Fruit fly (Drosophila melanogaster) whole organism, pupa: ENCODE measurements around the gene CG13358.
A peak's percentile ranks its signal among the peaks of the same experiment; 100 is the strongest.

Experiments used
- CG10348 ChIP-seq: fragments of 200-800 bp; sonication (Bioruptor generic); IDR thresholded peaks from 2 replicates; pipeline ENCODE4 v1.3.6; 2022; ENCODE audit warnings: missing biosample characterization, missing genetic modification characterization
- CG12605 ChIP-seq: fragments of 200-800 bp; sonication (Bioruptor generic); IDR thresholded peaks from 2 replicates; pipeline ENCODE4 v1.3.6; 2022; ENCODE audit warnings: missing biosample characterization, missing genetic modification characterization
- CG13204 ChIP-seq: fragments of 200-800 bp; sonication (Bioruptor generic); optimal IDR thresholded peaks from 2 replicates; lab custom pipeline; 2018; ENCODE audit warnings: missing biosample characterization, mild to moderate bottlenecking, missing genetic modification characterization, moderate library complexity
- CG14655 ChIP-seq: fragments of 200-800 bp; sonication (Bioruptor generic); optimal IDR thresholded peaks from 3 replicates; lab custom pipeline; 2017; ENCODE audit warnings: mild to moderate bottlenecking, missing biosample characterization, missing genetic modification reagents, missing genetic modification characterization
- CG15710 ChIP-seq: fragments of 200-800 bp; sonication (Bioruptor generic); optimal IDR thresholded peaks from 2 replicates; lab custom pipeline; 2018; ENCODE audit warnings: missing biosample characterization, mild to moderate bottlenecking, missing genetic modification characterization, moderate library complexity
- CG17806 ChIP-seq: fragments of 200-800 bp; sonication (Bioruptor generic); optimal IDR thresholded peaks from 2 replicates; lab custom pipeline; 2018; ENCODE audit warnings: missing biosample characterization, mild to moderate bottlenecking, missing genetic modification characterization, moderate library complexity
- CG32121 ChIP-seq: fragments of 200-800 bp; sonication (Bioruptor generic); IDR thresholded peaks from 2 replicates; pipeline ENCODE4 v1.3.6; 2022; ENCODE audit warnings: missing biosample characterization, missing genetic modification characterization
- CG34367 ChIP-seq: fragments of 200-800 bp; sonication (Bioruptor generic); optimal IDR thresholded peaks from 2 replicates; lab custom pipeline; 2018; ENCODE audit warnings: missing biosample characterization, mild to moderate bottlenecking, missing genetic modification characterization
- CG4496 ChIP-seq: fragments of 200-800 bp; sonication (Bioruptor generic); IDR thresholded peaks from 3 replicates; pipeline ENCODE4 v1.3.6; 2022; ENCODE audit warnings: missing biosample characterization, missing genetic modification characterization
- CG8159 ChIP-seq: fragments of 200-800 bp; sonication (Bioruptor generic); optimal IDR thresholded peaks from 3 replicates; lab custom pipeline; 2018; ENCODE audit warnings: missing biosample characterization, mild to moderate bottlenecking, missing genetic modification characterization, moderate library complexity
- CG8301 ChIP-seq: fragments of 200-800 bp; sonication (Bioruptor generic); optimal IDR thresholded peaks from 2 replicates; lab custom pipeline; 2018; ENCODE audit warnings: missing biosample characterization, mild to moderate bottlenecking, missing genetic modification characterization
- CG9948 ChIP-seq: fragments of 200-800 bp; sonication (Bioruptor generic); optimal IDR thresholded peaks from 2 replicates; lab custom pipeline; 2018; ENCODE audit warnings: missing biosample characterization, mild to moderate bottlenecking, missing genetic modification characterization, moderate library complexity
- D1 ChIP-seq: fragments of 200-800 bp; sonication (Bioruptor generic); optimal IDR thresholded peaks from 2 replicates; lab custom pipeline; 2018; ENCODE audit warnings: missing biosample characterization, mild to moderate bottlenecking, missing genetic modification characterization, moderate library complexity
- EcR ChIP-seq: fragments of 200-800 bp; sonication (Bioruptor generic); optimal IDR thresholded peaks from 3 replicates; lab custom pipeline; 2019; ENCODE audit warnings: missing biosample characterization, missing genetic modification characterization, mild to moderate bottlenecking, moderate library complexity, missing genetic modification reagents
- Ets98B ChIP-seq: fragments of 200-800 bp; sonication (Bioruptor generic); IDR thresholded peaks from 2 replicates; pipeline ENCODE4 v1.3.6; 2022; ENCODE audit warnings: missing biosample characterization, missing genetic modification characterization
- Pif1A ChIP-seq: fragments of 200-800 bp; sonication (Bioruptor generic); optimal IDR thresholded peaks from 3 replicates; lab custom pipeline; 2016; ENCODE audit warnings: missing biosample characterization, missing genetic modification characterization
- Pif1B ChIP-seq: fragments of 200-800 bp; sonication (Bioruptor generic); optimal IDR thresholded peaks from 3 replicates; lab custom pipeline; 2016; ENCODE audit warnings: missing biosample characterization, missing genetic modification characterization
- Snoo ChIP-seq: fragments of 200-800 bp; sonication (Bioruptor generic); optimal IDR thresholded peaks from 3 replicates; lab custom pipeline; 2017; ENCODE audit warnings: missing biosample characterization, mild to moderate bottlenecking, missing genetic modification characterization, inconsistent platforms
- fd96Ca ChIP-seq: fragments of 200-800 bp; sonication (Bioruptor generic); IDR thresholded peaks from 3 replicates; pipeline ENCODE4 v1.3.6; 2022; ENCODE audit warnings: missing biosample characterization, missing genetic modification characterization
- gl ChIP-seq: fragments of 200-800 bp; sonication (Bioruptor generic); optimal IDR thresholded peaks from 2 replicates; lab custom pipeline; 2018; ENCODE audit warnings: missing biosample characterization, mild to moderate bottlenecking, missing genetic modification characterization
- rn ChIP-seq: fragments of 200-800 bp; sonication (Bioruptor generic); IDR thresholded peaks from 2 replicates; pipeline ENCODE4 v1.3.6; 2022; ENCODE audit warnings: missing biosample characterization, missing genetic modification characterization

CG13358 gene

DNA sequence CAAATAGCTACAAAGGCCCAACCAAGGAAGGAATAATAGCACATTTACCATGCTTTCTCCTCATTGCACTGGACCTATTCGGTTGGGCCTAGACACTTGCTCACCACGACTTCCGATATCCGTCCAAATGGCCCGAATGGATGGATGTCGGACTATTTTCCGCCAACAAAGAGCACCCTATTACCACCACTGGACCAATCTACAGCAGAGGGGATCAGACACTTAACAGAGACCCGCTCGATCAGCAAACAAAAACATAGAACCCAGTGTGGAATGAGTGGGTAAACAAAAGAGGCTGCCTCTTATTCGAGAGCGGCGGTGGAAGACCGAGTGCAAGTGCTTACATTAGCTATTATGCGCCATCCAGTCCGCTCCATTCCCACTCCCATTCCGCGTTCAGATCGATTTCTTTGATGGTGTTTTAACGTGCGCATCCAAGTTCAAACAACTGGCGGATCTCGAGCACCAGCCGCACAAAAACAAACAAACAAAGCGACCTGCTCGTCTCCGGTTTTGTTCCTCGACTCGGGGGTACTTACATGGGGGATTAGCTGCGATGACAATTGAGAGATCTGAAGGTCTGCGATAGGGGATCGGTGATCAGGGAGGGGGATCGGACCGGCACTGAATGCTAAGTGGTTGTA is 36.1 kb downstream of the CG13358 start:
- TF ChIP-seq CG12605 (GFP tag; lab: Robert Waterston, UW) (no peak), CG34367 (tag; lab: Kevin White, UChicago) (no peak), EcR (GFP tag; lab: Kevin White, UChicago) (no peak), CG15710 (tag; lab: Kevin White, UChicago) (no peak)

DNA sequence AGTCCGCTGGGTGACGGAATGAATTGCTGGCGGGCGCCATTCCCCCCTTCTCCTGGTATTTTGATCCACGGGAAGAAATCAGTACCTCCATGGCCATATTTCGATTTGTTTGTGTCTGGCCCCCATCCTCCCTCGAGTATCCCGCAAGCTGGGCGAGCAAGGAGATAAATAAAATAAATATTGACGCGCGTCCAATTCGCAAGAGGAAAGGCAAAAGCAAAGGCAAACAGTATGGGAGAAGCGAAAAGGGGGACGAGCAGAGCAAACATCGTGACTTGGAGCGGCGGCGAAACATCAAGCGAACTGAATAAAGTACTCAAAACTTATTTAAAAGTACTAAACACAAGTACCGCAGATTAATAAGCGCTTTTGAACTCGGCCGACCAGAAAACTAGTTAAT is 36.8 kb downstream of the CG13358 start:
- TF ChIP-seq CG8301 (tag; lab: Kevin White, UChicago) (no peak), CG12605 (GFP tag; lab: Robert Waterston, UW) (0 out of 2 replicates have a peak, but pooled peaks have one; percentile 7), CG4496 (GFP tag; lab: Robert Waterston, UW) (no peak; the same call in 2 of the 3 replicates), CG10348 (GFP tag; lab: Robert Waterston, UW) (no peak), CG34367 (tag; lab: Kevin White, UChicago) (peak; percentile 44), CG9948 (no peak), Snoo (tag; lab: Kevin White, UChicago) (peak; percentile 61), Ets98B (GFP tag; lab: Robert Waterston, UW) (no peak), CG17806 (tag; lab: Kevin White, UChicago) (no peak), CG15710 (tag; lab: Kevin White, UChicago) (peak; percentile 11), CG32121 (GFP tag; lab: Robert Waterston, UW) (no peak), CG8159 (tag; lab: Kevin White, UChicago) (peak; percentile 47), EcR (GFP tag; lab: Kevin White, UChicago) (no peak), fd96Ca (no peak), Pif1B (GFP tag; lab: Kevin White, UChicago) (peak; percentile 71), CG14655 (GFP tag; lab: Kevin White, UChicago) (peak; percentile 25), rn (GFP tag; lab: Robert Waterston, UW) (no peak), CG13204 (GFP tag; lab: Kevin White, UChicago) (peak; percentile 67), Pif1A (GFP tag; lab: Kevin White, UChicago) (peak; percentile 60), gl (tag; lab: Kevin White, UChicago) (peak; percentile 50), D1 (tag; lab: Kevin White, UChicago) (no peak)

DNA sequence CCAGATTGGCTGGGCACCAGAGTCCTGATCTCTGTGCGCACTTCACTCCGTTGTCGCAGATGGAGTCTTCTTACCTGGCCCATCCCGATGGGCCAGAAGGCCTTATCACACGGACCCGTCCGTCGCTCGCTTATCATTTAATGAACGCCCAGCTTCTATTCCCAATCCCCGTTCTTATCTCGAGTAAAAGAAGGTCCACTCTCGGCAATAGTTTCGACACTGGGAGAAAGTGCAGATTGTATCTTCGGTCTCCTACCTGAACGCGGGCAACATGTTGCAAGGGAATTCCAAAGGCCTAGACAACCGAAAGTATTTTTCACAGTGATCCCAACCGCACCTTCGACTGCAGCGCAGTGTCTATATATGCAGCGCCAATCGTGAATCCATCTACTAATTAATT is 38.6 kb downstream of the CG13358 start:
- TF ChIP-seq CG8159 (tag; lab: Kevin White, UChicago) (peak; percentile 66), CG12605 (GFP tag; lab: Robert Waterston, UW) (no peak), CG14655 (GFP tag; lab: Kevin White, UChicago) (peak; percentile 45), Ets98B (GFP tag; lab: Robert Waterston, UW) (no peak), EcR (GFP tag; lab: Kevin White, UChicago) (no peak), CG34367 (tag; lab: Kevin White, UChicago) (no peak), CG10348 (GFP tag; lab: Robert Waterston, UW) (no peak), CG15710 (tag; lab: Kevin White, UChicago) (peak; percentile 6), CG9948 (peak; percentile 25), CG17806 (tag; lab: Kevin White, UChicago) (peak; percentile 6), Pif1A (GFP tag; lab: Kevin White, UChicago) (no peak), fd96Ca (0 out of 3 replicates have a peak, but pooled peaks have one; percentile 13), Snoo (tag; lab: Kevin White, UChicago) (no peak), Pif1B (GFP tag; lab: Kevin White, UChicago) (no peak), CG8301 (tag; lab: Kevin White, UChicago) (no peak), CG4496 (GFP tag; lab: Robert Waterston, UW) (no peak; the same call in 2 of the 3 replicates)

DNA sequence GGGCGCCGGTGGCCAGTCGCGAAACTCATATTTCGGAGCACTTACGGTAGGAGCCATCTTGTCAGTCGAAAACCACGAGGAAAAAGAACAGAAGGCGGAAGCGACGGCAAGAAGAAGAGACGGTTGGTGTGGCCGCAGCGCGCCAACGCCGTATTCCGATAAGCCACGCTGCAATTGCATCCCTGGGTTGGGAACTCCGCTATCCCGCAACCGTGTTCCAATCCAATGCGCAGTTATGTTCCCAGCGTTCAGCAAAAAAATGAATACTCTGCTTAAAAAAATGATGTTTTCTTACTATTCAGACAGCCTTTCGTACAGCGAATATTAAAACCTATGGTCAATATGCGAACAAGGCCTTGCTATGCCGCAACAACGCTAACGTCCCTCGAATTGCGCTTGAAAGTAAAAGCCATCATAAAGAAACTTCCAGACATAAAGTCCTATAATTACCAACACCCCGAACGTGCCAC is 39.6 kb downstream of the CG13358 start, which contains the start of gene RpL22:
Gene RpL22 (minus strand): TSS at position 92 of the 470 bp plus-strand sequence.
- TF ChIP-seq CG8301 (tag; lab: Kevin White, UChicago) (peak; percentile 25), Pif1B (GFP tag; lab: Kevin White, UChicago) (peak; percentile 39), CG10348 (GFP tag; lab: Robert Waterston, UW) (no peak), CG12605 (GFP tag; lab: Robert Waterston, UW) (peak; percentile 54), CG17806 (tag; lab: Kevin White, UChicago) (peak; percentile 19), CG8159 (tag; lab: Kevin White, UChicago) (peak; percentile 28), CG32121 (GFP tag; lab: Robert Waterston, UW) (peak; percentile 47; the same call in 1 of the 2 replicates), Pif1A (GFP tag; lab: Kevin White, UChicago) (peak; percentile 18), D1 (tag; lab: Kevin White, UChicago) (no peak), CG34367 (tag; lab: Kevin White, UChicago) (peak; percentile 73), gl (tag; lab: Kevin White, UChicago) (no peak), fd96Ca (peak; percentile 61; the same call in 2 of the 3 replicates), Snoo (tag; lab: Kevin White, UChicago) (peak; percentile 88), rn (GFP tag; lab: Robert Waterston, UW) (peak; percentile 42; the same call in 1 of the 2 replicates), CG9948 (peak; percentile 8), CG13204 (GFP tag; lab: Kevin White, UChicago) (peak; percentile 48), CG14655 (GFP tag; lab: Kevin White, UChicago) (peak; percentile 55), CG4496 (GFP tag; lab: Robert Waterston, UW) (peak; percentile 86), EcR (GFP tag; lab: Kevin White, UChicago) (no peak), Ets98B (GFP tag; lab: Robert Waterston, UW) (peak; percentile 78), CG15710 (tag; lab: Kevin White, UChicago) (peak; percentile 31)

DNA sequence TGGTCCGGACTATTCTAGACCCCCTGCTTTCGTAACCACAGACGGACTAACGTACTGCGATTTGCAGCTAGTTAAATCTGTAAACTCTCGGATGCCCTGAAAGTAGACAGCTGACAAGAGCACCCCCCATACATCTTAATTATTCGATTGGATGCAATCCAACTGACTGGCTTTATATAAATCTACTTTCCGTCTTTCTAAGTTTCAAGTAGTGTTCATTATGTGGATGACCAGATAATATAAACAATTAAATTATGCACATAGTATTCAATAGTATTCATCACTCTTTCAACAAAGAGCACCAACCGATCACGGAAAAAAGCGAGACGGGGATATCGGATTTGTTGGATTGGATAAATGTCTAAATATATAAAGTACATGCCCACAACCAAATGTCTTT is 42.7 kb downstream of the CG13358 start:
- TF ChIP-seq CG34367 (tag; lab: Kevin White, UChicago) (no peak), Pif1A (GFP tag; lab: Kevin White, UChicago) (no peak), CG32121 (GFP tag; lab: Robert Waterston, UW) (no peak), Snoo (tag; lab: Kevin White, UChicago) (no peak), CG9948 (no peak), CG4496 (GFP tag; lab: Robert Waterston, UW) (no peak), rn (GFP tag; lab: Robert Waterston, UW) (no peak), D1 (tag; lab: Kevin White, UChicago) (no peak), fd96Ca (no peak), CG8301 (tag; lab: Kevin White, UChicago) (no peak)
